Worm (Caenorhabditis elegans) whole organism, late embryonic: Measurements from ENCODE around the gene ift-43.
A peak's percentile ranks its signal among the peaks of the same experiment; 100 is the strongest.

ENCODE experiments used
- ahr-1 ChIP-seq: sonication (generic microtip); optimal IDR thresholded peaks from 2 replicates; lab custom pipeline; 2016; ENCODE audit warnings: missing genetic modification characterization, missing compliant biosample characterization
- ceh-45 ChIP-seq: fragments of 200-800 bp; sonication (Bioruptor generic); IDR thresholded peaks from 2 replicates; pipeline ENCODE4 v1.3.6; 2022; ENCODE audit warnings: missing genetic modification reagents, missing genetic modification characterization, missing compliant biosample characterization
- elt-2 ChIP-seq: sonication (generic microtip); optimal IDR thresholded peaks from 2 replicates; lab custom pipeline; 2016; ENCODE audit warnings: missing genetic modification reagents, missing genetic modification characterization, missing compliant biosample characterization
- ets-4 ChIP-seq: sonication (generic microtip); optimal IDR thresholded peaks from 2 replicates; lab custom pipeline; 2016; ENCODE audit warnings: missing genetic modification characterization, missing compliant biosample characterization
- fkh-10 ChIP-seq: fragments of 150-350 bp; optimal IDR thresholded peaks from 2 replicates; lab custom pipeline; 2014; ENCODE audit warnings: missing biosample characterization, missing genetic modification reagents, missing genetic modification characterization
- hlh-15 ChIP-seq: sonication (generic microtip); optimal IDR thresholded peaks from 2 replicates; lab custom pipeline; 2016; ENCODE audit warnings: missing genetic modification characterization, missing compliant biosample characterization
- mec-3 ChIP-seq: sonication (generic microtip); optimal IDR thresholded peaks from 2 replicates; lab custom pipeline; 2016; ENCODE audit warnings: borderline replicate concordance, missing genetic modification characterization, missing compliant biosample characterization
- nhr-11 ChIP-seq: fragments of 150-350 bp; optimal IDR thresholded peaks from 2 replicates; lab custom pipeline; 2014; ENCODE audit warnings: missing biosample characterization, missing genetic modification characterization
- pat-9 ChIP-seq: fragments of 200-800 bp; sonication (Bioruptor generic); optimal IDR thresholded peaks from 2 replicates; lab custom pipeline; 2018; ENCODE audit warnings: mild to moderate bottlenecking, missing genetic modification characterization, moderate library complexity, missing compliant biosample characterization
- pax-1 ChIP-seq: fragments of 150-350 bp; optimal IDR thresholded peaks from 2 replicates; lab custom pipeline; 2014; ENCODE audit warnings: missing biosample characterization, missing genetic modification characterization
- tbx-2 ChIP-seq: sonication (generic microtip); optimal IDR thresholded peaks from 2 replicates; lab custom pipeline; 2016; ENCODE audit warnings: missing genetic modification characterization, missing compliant biosample characterization

- TF ChIP-seq fkh-10 (GFP tag; lab: Kevin White, UChicago), result no peak
- TF ChIP-seq ets-4 (tag; lab: Kevin White, UChicago), result peak; percentile 23
- TF ChIP-seq nhr-11 (tag; lab: Kevin White, UChicago), result no peak
- TF ChIP-seq ceh-45, result peak; percentile 58; the same call in 1 of the 2 replicates
- TF ChIP-seq pat-9 (tag; lab: Kevin White, UChicago), result peak; percentile 14
- peak; percentile 73 for TF ChIP-seq tbx-2 (tag; lab: Kevin White, UChicago)
- no peak for TF ChIP-seq hlh-15 (tag; lab: Kevin White, UChicago)
- no peak for TF ChIP-seq ahr-1 (tag; lab: Kevin White, UChicago)
- no peak for TF ChIP-seq mec-3
- peak; percentile 37 for TF ChIP-seq pax-1 (tag; lab: Kevin White, UChicago)
- TF ChIP-seq elt-2 (tag; lab: Kevin White, UChicago), result peak; percentile 67
Observed at ce11 chrII:5660736-5661734, at the start of gene ift-43, which contains the start of gene mdt-26.
